Worm (Caenorhabditis elegans) whole organism, L2 larva: ENCODE results near the gene F59B2.3.

Experiments
- C34F6.9 ChIP-seq: fragments of 150-350 bp; optimal IDR thresholded peaks from 2 replicates; lab custom pipeline; 2014; ENCODE audit warnings: missing biosample characterization, missing genetic modification characterization
- R02D3.7 ChIP-seq: fragments of 150-350 bp; optimal IDR thresholded peaks from 2 replicates; lab custom pipeline; 2014; ENCODE audit warnings: missing biosample characterization, missing genetic modification characterization
- Y55F3AM.14 ChIP-seq: fragments of 200-800 bp; sonication (Bioruptor generic); optimal IDR thresholded peaks from 2 replicates; lab custom pipeline; 2018; ENCODE audit warnings: mild to moderate bottlenecking, missing genetic modification characterization, missing compliant biosample characterization
- ZK546.5 ChIP-seq: sonication (generic microtip); optimal IDR thresholded peaks from 2 replicates; lab custom pipeline; 2017; ENCODE audit warnings: missing biosample characterization, missing genetic modification characterization
- alr-1 ChIP-seq: fragments of 150-350 bp; optimal IDR thresholded peaks from 2 replicates; lab custom pipeline; 2014; ENCODE audit warnings: missing biosample characterization, missing genetic modification characterization
- ama-1 ChIP-seq: fragments of 150-350 bp; optimal IDR thresholded peaks from 2 replicates; lab custom pipeline; 2018; ENCODE audit warnings: inconsistent platforms
- blmp-1 ChIP-seq: sonication (generic microtip); optimal IDR thresholded peaks from 2 replicates; lab custom pipeline; 2017; ENCODE audit warnings: missing genetic modification characterization, mild to moderate bottlenecking, missing compliant biosample characterization, antibody characterized with exemption, moderate library complexity; ENCODE audit not compliant: insufficient read depth
- ceh-16 ChIP-seq: fragments of 150-350 bp; optimal IDR thresholded peaks from 2 replicates; lab custom pipeline; 2014; ENCODE audit warnings: missing biosample characterization, missing genetic modification characterization
- ceh-82 ChIP-seq: fragments of 150-350 bp; optimal IDR thresholded peaks from 2 replicates; lab custom pipeline; 2014; ENCODE audit warnings: missing biosample characterization, missing genetic modification characterization
- crh-2 ChIP-seq: sonication (generic microtip); optimal IDR thresholded peaks from 2 replicates; lab custom pipeline; 2017; ENCODE audit warnings: missing biosample characterization, missing genetic modification characterization
- dmd-4 ChIP-seq: sonication (generic microtip); optimal IDR thresholded peaks from 2 replicates; lab custom pipeline; 2017; ENCODE audit warnings: missing biosample characterization, missing genetic modification characterization
- egl-27 ChIP-seq: sonication (generic microtip); optimal IDR thresholded peaks from 3 replicates; lab custom pipeline; 2017; ENCODE audit warnings: missing biosample characterization, missing genetic modification reagents, missing genetic modification characterization
- elt-3 ChIP-seq: sonication (generic microtip); optimal IDR thresholded peaks from 2 replicates; lab custom pipeline; 2017; ENCODE audit warnings: missing biosample characterization, missing genetic modification characterization
- fos-1 ChIP-seq: fragments of 150-350 bp; optimal IDR thresholded peaks from 2 replicates; lab custom pipeline; 2014; ENCODE audit warnings: missing biosample characterization, missing genetic modification characterization
- gmeb-1 ChIP-seq: fragments of 150-350 bp; optimal IDR thresholded peaks from 2 replicates; lab custom pipeline; 2014; ENCODE audit warnings: missing biosample characterization, missing genetic modification characterization
- lin-11 ChIP-seq: fragments of 150-350 bp; sonication (generic microtip); optimal IDR thresholded peaks from 2 replicates; lab custom pipeline; 2014; ENCODE audit warnings: missing biosample characterization, missing genetic modification characterization, inconsistent platforms, mixed read lengths
- lin-13 ChIP-seq: fragments of 150-350 bp; optimal IDR thresholded peaks from 2 replicates; lab custom pipeline; 2014; ENCODE audit warnings: missing biosample characterization, missing genetic modification reagents, missing genetic modification characterization
- lin-39 ChIP-seq: fragments of 150-350 bp; optimal IDR thresholded peaks from 2 replicates; lab custom pipeline; 2014; ENCODE audit warnings: missing biosample characterization, missing genetic modification reagents, missing genetic modification characterization
- lsy-2 ChIP-seq, 2 experiments: fragments of 150-350 bp in 1 of 2; sonication (generic microtip) in 1 of 2; optimal IDR thresholded peaks; 2 replicates each; lab custom pipeline; 2014 to 2017; ENCODE audit warnings: missing biosample characterization in 2 of 2, missing genetic modification characterization in 2 of 2
- mab-5 ChIP-seq: fragments of 150-350 bp; optimal IDR thresholded peaks from 2 replicates; lab custom pipeline; 2014; ENCODE audit warnings: missing biosample characterization, missing genetic modification characterization
- mbf-1 ChIP-seq: sonication (generic microtip); optimal IDR thresholded peaks from 2 replicates; lab custom pipeline; 2017; ENCODE audit warnings: missing biosample characterization, missing genetic modification characterization
- mdl-1 ChIP-seq, 2 experiments: fragments of 150-350 bp in 1 of 2; sonication (generic microtip) in 1 of 2; optimal IDR thresholded peaks; 2 replicates each; lab custom pipeline; 2017; ENCODE audit warnings: missing biosample characterization in 2 of 2, missing genetic modification characterization in 2 of 2
- nhr-10 ChIP-seq: sonication (generic microtip); optimal IDR thresholded peaks from 2 replicates; lab custom pipeline; 2017; ENCODE audit warnings: missing biosample characterization, missing genetic modification characterization
- nhr-11 ChIP-seq: fragments of 150-350 bp; optimal IDR thresholded peaks from 2 replicates; lab custom pipeline; 2014; ENCODE audit warnings: missing biosample characterization, missing genetic modification characterization
- nhr-129 ChIP-seq: fragments of 150-350 bp; optimal IDR thresholded peaks from 2 replicates; lab custom pipeline; 2014; ENCODE audit warnings: missing biosample characterization, missing genetic modification characterization
- nhr-21 ChIP-seq: fragments of 150-350 bp; optimal IDR thresholded peaks from 2 replicates; lab custom pipeline; 2014; ENCODE audit warnings: missing biosample characterization, missing genetic modification characterization
- nhr-23 ChIP-seq: fragments of 150-350 bp; optimal IDR thresholded peaks from 2 replicates; lab custom pipeline; 2014; ENCODE audit warnings: missing biosample characterization, missing genetic modification reagents, missing genetic modification characterization
- nhr-237 ChIP-seq: fragments of 150-350 bp; optimal IDR thresholded peaks from 2 replicates; lab custom pipeline; 2014; ENCODE audit warnings: missing biosample characterization, missing genetic modification characterization
- nhr-25 ChIP-seq: fragments of 150-350 bp; sonication (generic microtip); optimal IDR thresholded peaks from 3 replicates; lab custom pipeline; 2014; ENCODE audit warnings: missing biosample characterization, missing genetic modification characterization
- nhr-6 ChIP-seq: fragments of 150-350 bp; optimal IDR thresholded peaks from 2 replicates; lab custom pipeline; 2014; ENCODE audit warnings: missing biosample characterization, missing genetic modification characterization
- nhr-77 ChIP-seq: fragments of 150-350 bp; optimal IDR thresholded peaks from 2 replicates; lab custom pipeline; 2014; ENCODE audit warnings: missing biosample characterization, missing genetic modification characterization
- peb-1 ChIP-seq: fragments of 150-350 bp; optimal IDR thresholded peaks from 2 replicates; lab custom pipeline; 2014; ENCODE audit warnings: missing biosample characterization, missing genetic modification characterization
- sem-4 ChIP-seq: fragments of 150-350 bp; optimal IDR thresholded peaks from 2 replicates; lab custom pipeline; 2014; ENCODE audit warnings: missing biosample characterization, missing genetic modification reagents, missing genetic modification characterization
- skn-1 ChIP-seq: sonication (generic microtip); optimal IDR thresholded peaks from 2 replicates; lab custom pipeline; 2017; ENCODE audit warnings: missing biosample characterization, missing genetic modification characterization
- sma-3 ChIP-seq: sonication (generic microtip); optimal IDR thresholded peaks from 2 replicates; lab custom pipeline; 2016; ENCODE audit warnings: missing genetic modification reagents, missing genetic modification characterization, missing compliant biosample characterization
- sma-9 ChIP-seq, 2 experiments: fragments of 150-350 bp in 1 of 2; sonication (generic microtip) in 1 of 2; optimal IDR thresholded peaks; 2 replicates each; lab custom pipeline; 2014 to 2016; ENCODE audit warnings: missing genetic modification characterization in 2 of 2, mild to moderate bottlenecking in 1 of 2, missing biosample characterization in 1 of 2, missing compliant biosample characterization in 1 of 2, missing genetic modification reagents in 1 of 2, moderate library complexity in 1 of 2
- unc-39 ChIP-seq: fragments of 150-350 bp; optimal IDR thresholded peaks from 2 replicates; lab custom pipeline; 2014; ENCODE audit warnings: missing biosample characterization, missing genetic modification characterization
- unc-62 ChIP-seq: fragments of 150-350 bp; optimal IDR thresholded peaks from 2 replicates; lab custom pipeline; 2014; ENCODE audit warnings: missing biosample characterization, missing genetic modification reagents, missing genetic modification characterization
- zag-1 ChIP-seq: fragments of 150-350 bp; optimal IDR thresholded peaks from 2 replicates; lab custom pipeline; 2014; ENCODE audit warnings: missing biosample characterization, missing genetic modification characterization
- ztf-1 ChIP-seq: fragments of 200-800 bp; sonication (Bioruptor generic); conservative IDR thresholded peaks from 2 replicates; pipeline ENCODE4 v1.3.6; 2022; ENCODE audit warnings: missing genetic modification characterization, missing compliant biosample characterization
- ztf-11 ChIP-seq: sonication (generic microtip); optimal IDR thresholded peaks from 2 replicates; lab custom pipeline; 2017; ENCODE audit warnings: missing biosample characterization, missing genetic modification characterization

F59B2.3 gene

ce11 chrIII:8984412-8984811, 15.2 kb downstream of the F59B2.3 start:
- TF ChIP-seq ama-1 (lab: Kevin White, UChicago) (peak; percentile 10), nhr-129 (no peak), fos-1 (tag; lab: Kevin White, UChicago) (peak; percentile 27)

ce11 chrIII:8983811-8984210, 15.8 kb downstream of the F59B2.3 start:
- no peak for TF ChIP-seq lin-11
- TF ChIP-seq gmeb-1, result no peak
- no peak for TF ChIP-seq lsy-2 (tag; optimal IDR thresholded peaks at IDR 0.05; lab: Kevin White, UChicago)
- TF ChIP-seq ceh-16 (tag; lab: Kevin White, UChicago), result no peak
- no peak for TF ChIP-seq mbf-1 (tag; lab: Kevin White, UChicago)
- TF ChIP-seq fos-1 (tag; lab: Kevin White, UChicago), result peak; percentile 28
- peak; percentile 62 for TF ChIP-seq nhr-21
- TF ChIP-seq skn-1 (tag; lab: Kevin White, UChicago), result no peak
- no peak for TF ChIP-seq nhr-237 (tag; lab: Kevin White, UChicago)
- no peak for TF ChIP-seq peb-1 (tag; lab: Kevin White, UChicago)
- no peak for TF ChIP-seq dmd-4
- TF ChIP-seq ztf-11, result no peak
- peak; percentile 80 for TF ChIP-seq blmp-1 (tag; lab: Kevin White, UChicago)
- no peak for TF ChIP-seq mab-5 (tag; lab: Kevin White, UChicago)
- no peak for TF ChIP-seq nhr-77 (tag; lab: Kevin White, UChicago)
- no peak for TF ChIP-seq unc-39 (tag; lab: Kevin White, UChicago)
- TF ChIP-seq nhr-25, result peak; percentile 22
- TF ChIP-seq sma-9 (GFP tag; optimal IDR thresholded peaks at IDR 0.05; lab: Kevin White, UChicago), result peak; percentile 70
- no peak for TF ChIP-seq sma-9 (tag; optimal IDR thresholded peaks at IDR 0.05; lab: Kevin White, UChicago)
- peak in 1 of 2 experiments; percentile 39 for TF ChIP-seq mdl-1 (tag; optimal IDR thresholded peaks at IDR 0.05; lab: Kevin White, UChicago)
- no peak for TF ChIP-seq R02D3.7 (tag; lab: Kevin White, UChicago)
- TF ChIP-seq ceh-82 (tag; lab: Kevin White, UChicago), result no peak
- TF ChIP-seq ZK546.5 (tag; lab: Kevin White, UChicago), result no peak
- no peak for TF ChIP-seq crh-2 (tag; lab: Kevin White, UChicago)
- TF ChIP-seq nhr-11 (tag; lab: Kevin White, UChicago), result no peak
- peak; percentile 78 for TF ChIP-seq nhr-129
- TF ChIP-seq elt-3 (tag; lab: Kevin White, UChicago), result no peak

- TF ChIP-seq sma-9 (GFP tag; optimal IDR thresholded peaks at IDR 0.05; lab: Kevin White, UChicago) (peak; percentile 37), sma-9 (tag; optimal IDR thresholded peaks at IDR 0.05; lab: Kevin White, UChicago) (no peak), nhr-25 (peak; percentile 41), sma-3 (peak; percentile 34), blmp-1 (tag; lab: Kevin White, UChicago) (peak; percentile 41), zag-1 (tag; lab: Kevin White, UChicago) (no peak)
- TF ChIP-seq, all 48 proteins: peak for 4
Observed at ce11 chrIII:8983135-8983534, 16.4 kb downstream of the F59B2.3 start.

ce11 chrIII:8981847-8982479, 17.6 kb downstream of the F59B2.3 start, which contains the start of gene pde-2:
Gene pde-2, minus strand, starts transcription at chrIII:8981897.
- no peak for TF ChIP-seq ztf-1 (GFP tag; lab: Robert Waterston, UW)
- peak in 1 of 2 experiments; percentile 69 for TF ChIP-seq lsy-2 (tag; optimal IDR thresholded peaks at IDR 0.05; lab: Kevin White, UChicago)
- no peak for TF ChIP-seq unc-39 (tag; lab: Kevin White, UChicago)
- TF ChIP-seq sem-4 (tag; lab: Kevin White, UChicago), result peak; percentile 76
- no peak for TF ChIP-seq elt-3 (tag; lab: Kevin White, UChicago)
- no peak for TF ChIP-seq ztf-11
- no peak for TF ChIP-seq ama-1 (lab: Kevin White, UChicago)
- TF ChIP-seq gmeb-1, result no peak
- peak; percentile 61 for TF ChIP-seq nhr-6 (tag; lab: Kevin White, UChicago)
- TF ChIP-seq egl-27, result no peak
- no peak for TF ChIP-seq lin-11
- peak; percentile 81 for TF ChIP-seq C34F6.9
- no peak for TF ChIP-seq lin-39 (tag; lab: Kevin White, UChicago)
- no peak for TF ChIP-seq nhr-10 (tag; lab: Kevin White, UChicago)
- TF ChIP-seq R02D3.7 (tag; lab: Kevin White, UChicago), result no peak
- no peak for TF ChIP-seq ZK546.5 (tag; lab: Kevin White, UChicago)
- no peak for TF ChIP-seq dmd-4
- peak; percentile 6 for TF ChIP-seq sma-3
- peak; percentile 38 for TF ChIP-seq nhr-25
- TF ChIP-seq zag-1 (tag; lab: Kevin White, UChicago), result peak; percentile 75
- TF ChIP-seq lin-13 (GFP tag; lab: Kevin White, UChicago), result peak; percentile 11
- TF ChIP-seq unc-62 (GFP tag; lab: Kevin White, UChicago), result no peak
- no peak for TF ChIP-seq nhr-11 (tag; lab: Kevin White, UChicago)
- no peak for TF ChIP-seq peb-1 (tag; lab: Kevin White, UChicago)
- TF ChIP-seq nhr-77 (tag; lab: Kevin White, UChicago), result no peak
- TF ChIP-seq mab-5 (tag; lab: Kevin White, UChicago), result no peak
- peak; percentile 12 for TF ChIP-seq Y55F3AM.14
- no peak for TF ChIP-seq ceh-16 (tag; lab: Kevin White, UChicago)
- TF ChIP-seq fos-1 (tag; lab: Kevin White, UChicago), result peak; percentile 36
- TF ChIP-seq blmp-1 (tag; lab: Kevin White, UChicago), result no peak
- TF ChIP-seq nhr-129, result peak; percentile 74
- TF ChIP-seq sma-9 (GFP tag; optimal IDR thresholded peaks at IDR 0.05; lab: Kevin White, UChicago), result peak; percentile 74
- no peak for TF ChIP-seq sma-9 (tag; optimal IDR thresholded peaks at IDR 0.05; lab: Kevin White, UChicago)
- TF ChIP-seq nhr-23, result no peak
- TF ChIP-seq skn-1 (tag; lab: Kevin White, UChicago), result no peak
- TF ChIP-seq nhr-21, result no peak
- peak; percentile 77 for TF ChIP-seq crh-2 (tag; lab: Kevin White, UChicago)
- TF ChIP-seq alr-1 (tag; lab: Kevin White, UChicago), result no peak
- no peak for TF ChIP-seq nhr-237 (tag; lab: Kevin White, UChicago)
